Worm (Caenorhabditis elegans) whole organism, mixed stage, embryonic: ENCODE measurements around the gene pnp-1.

Source experiments
- blmp-1 ChIP-seq: fragments of 150-350 bp; optimal IDR thresholded peaks from 2 replicates; lab custom pipeline; 2014; ENCODE audit warnings: missing biosample characterization, missing genetic modification characterization
- elt-1 ChIP-seq: sonication (generic microtip); optimal IDR thresholded peaks from 2 replicates; lab custom pipeline; 2017; ENCODE audit warnings: missing genetic modification characterization, mild to moderate bottlenecking, missing compliant biosample characterization, antibody characterized with exemption, moderate library complexity, borderline replicate concordance; ENCODE audit not compliant: insufficient read depth
- elt-3 ChIP-seq: fragments of 150-350 bp; optimal IDR thresholded peaks from 2 replicates; lab custom pipeline; 2014; ENCODE audit warnings: missing biosample characterization, missing genetic modification characterization
- hlh-1 ChIP-seq: fragments of 150-350 bp; optimal IDR thresholded peaks from 2 replicates; lab custom pipeline; 2014; ENCODE audit warnings: missing biosample characterization, missing genetic modification reagents, missing genetic modification characterization
- lsy-2 ChIP-seq: fragments of 150-350 bp; optimal IDR thresholded peaks from 2 replicates; lab custom pipeline; 2014; ENCODE audit warnings: missing biosample characterization, missing genetic modification characterization
- mab-5 ChIP-seq: fragments of 150-350 bp; optimal IDR thresholded peaks from 2 replicates; lab custom pipeline; 2014; ENCODE audit warnings: missing biosample characterization, missing genetic modification characterization
- nhr-28 ChIP-seq: fragments of 150-350 bp; optimal IDR thresholded peaks from 2 replicates; lab custom pipeline; 2014; ENCODE audit warnings: missing biosample characterization, missing genetic modification characterization
- nhr-76 ChIP-seq: sonication (generic microtip); optimal IDR thresholded peaks from 2 replicates; lab custom pipeline; 2017; ENCODE audit warnings: missing biosample characterization, missing genetic modification characterization
- pha-4 ChIP-seq: fragments of 150-350 bp; optimal IDR thresholded peaks from 2 replicates; lab custom pipeline; 2018; ENCODE audit warnings: missing biosample characterization, missing genetic modification reagents, missing genetic modification characterization
- snpc-4 ChIP-seq: fragments of 150-350 bp; optimal IDR thresholded peaks from 2 replicates; lab custom pipeline; 2014; ENCODE audit warnings: missing biosample characterization, missing genetic modification characterization
- unc-39 ChIP-seq: fragments of 150-350 bp; optimal IDR thresholded peaks from 2 replicates; lab custom pipeline; 2014; ENCODE audit warnings: missing biosample characterization, missing genetic modification characterization
- unc-62 ChIP-seq: fragments of 150-350 bp; optimal IDR thresholded peaks from 2 replicates; lab custom pipeline; 2014; ENCODE audit warnings: missing biosample characterization, missing genetic modification reagents, missing genetic modification characterization
- ztf-11 ChIP-seq: fragments of 150-350 bp; optimal IDR thresholded peaks from 2 replicates; lab custom pipeline; 2014; ENCODE audit warnings: missing biosample characterization, missing genetic modification characterization

- no peak for TF ChIP-seq ztf-11
- TF ChIP-seq unc-62 (GFP tag; lab: Kevin White, UChicago), result no peak
- no peak for TF ChIP-seq hlh-1
- TF ChIP-seq nhr-28, result no peak
- TF ChIP-seq nhr-76, result no peak
- TF ChIP-seq elt-1 (tag; lab: Kevin White, UChicago), result no peak
- TF ChIP-seq snpc-4 (tag; lab: Kevin White, UChicago), result no peak
- TF ChIP-seq elt-3, result no peak
- no peak for TF ChIP-seq pha-4 (tag; lab: Kevin White, UChicago)
- no peak for TF ChIP-seq mab-5 (tag; lab: Kevin White, UChicago)
- TF ChIP-seq unc-39 (tag; lab: Kevin White, UChicago), result no peak
- TF ChIP-seq blmp-1, result no peak
- no peak for TF ChIP-seq lsy-2
These were observed 8.5 kb upstream of the pnp-1 start for ce11 chrIV:306572-306971.
